Fruit fly (Drosophila melanogaster): ENCODE measurements around the gene BoYb.

The BoYb gene

DNA sequence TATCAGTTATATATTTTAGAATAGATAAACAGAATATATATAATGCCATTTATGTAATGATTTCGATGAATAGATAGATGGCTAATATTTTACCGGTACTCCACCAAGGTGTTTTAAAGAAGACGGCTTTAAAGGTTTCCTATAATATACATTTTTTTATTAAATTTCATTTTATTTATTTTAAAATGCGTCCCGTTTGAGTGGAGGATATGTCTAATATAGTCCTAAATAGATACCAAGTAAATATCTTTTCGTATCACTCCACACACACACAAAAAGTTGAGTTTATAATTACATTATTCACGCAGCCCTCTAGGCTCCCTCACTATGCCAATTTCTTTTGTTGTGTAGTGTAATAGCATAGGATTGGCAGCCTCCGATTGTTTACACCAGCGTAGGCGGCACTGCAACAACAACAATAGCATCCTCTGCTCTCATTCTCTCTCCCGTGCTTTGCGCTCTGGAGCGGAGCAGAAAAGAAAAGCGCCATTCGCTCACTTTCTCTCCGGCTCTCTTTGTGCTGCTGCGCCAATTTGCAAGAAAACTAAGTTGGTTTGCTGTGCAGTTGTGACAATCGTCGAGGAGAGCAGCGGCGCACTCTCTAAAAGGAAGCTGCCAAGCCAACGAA is 8.3 kb downstream of the BoYb start, which contains the start of gene CG12768 (continued):
- TF ChIP-seq CG9437 (GFP tag; optimal IDR thresholded peaks at IDR 0.05) (peak; percentile 62), sug (tag; optimal IDR thresholded peaks at IDR 0.05) (no peak), Hr51 (GFP tag; optimal IDR thresholded peaks at IDR 0.05) (peak in 1 of 2 experiments; percentile 41), CG16863 (GFP tag; optimal IDR thresholded peaks at IDR 0.05) (no peak), CG18476 (GFP tag; optimal IDR thresholded peaks at IDR 0.05) (no peak), CG18619 (GFP tag; optimal IDR thresholded peaks at IDR 0.05) (peak; percentile 12), CHES-1-like (GFP tag; optimal IDR thresholded peaks at IDR 0.05) (no peak), Xrp1 (GFP tag; IDR thresholded peaks at IDR 0.05) (peak; percentile 24; the same call in 1 of the 2 replicates), dysf (GFP tag; IDR thresholded peaks at IDR 0.05) (0 out of 3 replicates have a peak, but pooled peaks have one; percentile 24), HLH3B (GFP tag; IDR thresholded peaks at IDR 0.05) (no peak), Asciz (GFP tag; optimal IDR thresholded peaks at IDR 0.05) (peak; percentile 36), CG8924 (tag; optimal IDR thresholded peaks at IDR 0.05) (peak; percentile 44), schlank (tag; optimal IDR thresholded peaks at IDR 0.05) (no peak), CG9727 (GFP tag; optimal IDR thresholded peaks at IDR 0.05) (peak; percentile 61), Sox102F (GFP tag; optimal IDR thresholded peaks at IDR 0.05) (peak; percentile 25), CG13775 (GFP tag; optimal IDR thresholded peaks at IDR 0.05) (peak; percentile 36), CG7556 (GFP tag; optimal IDR thresholded peaks at IDR 0.05) (peak; percentile 44), CG8388 (GFP tag; optimal IDR thresholded peaks at IDR 0.05) (peak; percentile 20), sc (optimal IDR thresholded peaks at IDR 0.05) (no peak), sc (GFP tag; optimal IDR thresholded peaks at IDR 0.05) (peak; percentile 9), CG13424 (tag; optimal IDR thresholded peaks at IDR 0.05) (peak; percentile 23), ash1 (GFP tag; optimal IDR thresholded peaks at IDR 0.05) (no peak), lbe (GFP tag; optimal IDR thresholded peaks at IDR 0.05) (no peak), CG6689 (GFP tag; IDR thresholded peaks at IDR 0.05) (no peak), CG16813 (GFP tag; IDR thresholded peaks at IDR 0.05; ENCODE audit: partially characterized antibody) (no peak), CG12391 (tag; optimal IDR thresholded peaks at IDR 0.05) (peak; percentile 26), CG17361 (GFP tag; IDR thresholded peaks at IDR 0.05) (peak; percentile 71; the same call in 2 of the 3 replicates), CG4360 (GFP tag; IDR thresholded peaks at IDR 0.05) (peak; percentile 87), en (GFP tag; optimal IDR thresholded peaks at IDR 0.05) (no peak), Sry-β (GFP tag; optimal IDR thresholded peaks at IDR 0.05) (no peak), wor (GFP tag; IDR thresholded peaks at IDR 0.05) (no peak), dmrt99B (tag; optimal IDR thresholded peaks at IDR 0.05) (peak; percentile 41), repo (GFP tag; optimal IDR thresholded peaks at IDR 0.05) (no peak), CG10267 (tag; optimal IDR thresholded peaks at IDR 0.05) (peak; percentile 43), CG16815 (GFP tag; optimal IDR thresholded peaks at IDR 0.05) (peak; percentile 18), Ptx1 (GFP tag; IDR thresholded peaks at IDR 0.05) (no peak), NC2β (GFP tag; optimal IDR thresholded peaks at IDR 0.05) (no peak), CG5953 (GFP tag; IDR thresholded peaks at IDR 0.05) (0 out of 2 replicates have a peak, but pooled peaks have one; percentile 5), Hmx (GFP tag; optimal IDR thresholded peaks at IDR 0.05) (no peak), CG17612 (GFP tag; IDR thresholded peaks at IDR 0.05) (no peak), ro (GFP tag; IDR thresholded peaks at IDR 0.05) (no peak), hbn (GFP tag; IDR thresholded peaks at IDR 0.05; ENCODE audit: partially characterized antibody) (0 out of 2 replicates have a peak, but pooled peaks have one; percentile 22), CG11695 (GFP tag; IDR thresholded peaks at IDR 0.05) (no peak), CG11504 (tag; optimal IDR thresholded peaks at IDR 0.05) (peak; percentile 9), lmd (GFP tag; IDR thresholded peaks at IDR 0.05) (no peak), pros (GFP tag; optimal IDR thresholded peaks at IDR 0.05) (no peak), lola (GFP tag; optimal IDR thresholded peaks at IDR 0.05) (peak in 1 of 3 experiments; percentile 52), CG1233 (GFP tag; optimal IDR thresholded peaks at IDR 0.05) (peak; percentile 6), CG34224 (GFP tag; IDR thresholded peaks at IDR 0.05; ENCODE audit: partially characterized antibody) (no peak)

All from whole organism, embryonic.